Worm (Caenorhabditis elegans): ENCODE results near the gene mdt-27.

ce11 chrV:9213554-9213953, at the start of gene mdt-27:
- TF ChIP-seq nhr-237 (tag; optimal IDR thresholded peaks at IDR 0.05) (no peak), ets-5 (GFP tag; IDR thresholded peaks at IDR 0.05) (no peak)
